Worm (Caenorhabditis elegans) whole organism, L1 larva: ENCODE measurements around the gene ador-1.

Experiments used
- elt-3 ChIP-seq, 6 experiments: fragments of 150-350 bp in 1 of 6; sonication (generic microtip); optimal IDR thresholded peaks; 2 replicates each; lab custom pipeline; 2017 to 2018; ENCODE audit warnings: missing biosample characterization in 6 of 6, missing genetic modification characterization in 6 of 6, inconsistent platforms in 1 of 6
- fkh-10 ChIP-seq: sonication (generic microtip); optimal IDR thresholded peaks from 2 replicates; lab custom pipeline; 2017; ENCODE audit warnings: missing biosample characterization, missing genetic modification reagents, missing genetic modification characterization
- mab-9 ChIP-seq: fragments of 200-800 bp; sonication (Bioruptor generic); IDR thresholded peaks from 2 replicates; pipeline ENCODE4 v1.3.6; 2022; ENCODE audit warnings: missing genetic modification reagents, missing genetic modification characterization, missing compliant biosample characterization
- mdl-1 ChIP-seq, 2 experiments: fragments of 150-350 bp; optimal IDR thresholded peaks; 2 replicates each; lab custom pipeline; 2014 to 2017; ENCODE audit warnings: missing biosample characterization in 2 of 2, missing genetic modification characterization in 2 of 2, inconsistent platforms in 1 of 2
- mep-1 ChIP-seq: fragments of 150-350 bp; optimal IDR thresholded peaks from 2 replicates; lab custom pipeline; 2014; ENCODE audit warnings: missing biosample characterization, missing genetic modification characterization
- nhr-237 ChIP-seq: fragments of 150-350 bp; optimal IDR thresholded peaks from 2 replicates; lab custom pipeline; 2014; ENCODE audit warnings: missing biosample characterization, missing genetic modification characterization
- pax-3 ChIP-seq: fragments of 200-800 bp; sonication (Bioruptor generic); optimal IDR thresholded peaks from 2 replicates; lab custom pipeline; 2018; ENCODE audit warnings: mild to moderate bottlenecking, missing genetic modification characterization, moderate library complexity, missing compliant biosample characterization
- tbx-2 ChIP-seq: sonication (generic microtip); optimal IDR thresholded peaks from 2 replicates; lab custom pipeline; 2016; ENCODE audit warnings: missing genetic modification characterization, missing compliant biosample characterization
- unc-62 ChIP-seq: fragments of 150-350 bp; optimal IDR thresholded peaks from 2 replicates; lab custom pipeline; 2014; ENCODE audit warnings: missing biosample characterization, missing genetic modification reagents, missing genetic modification characterization

ce11 chrII:12546413-12546812 is 43.7 kb upstream of the ador-1 start, which contains the start of the genes F49C5.5 and F49C5.10:
- no peak for TF ChIP-seq unc-62 (GFP tag; lab: Kevin White, UChicago)
- no peak for TF ChIP-seq fkh-10 (GFP tag; lab: Kevin White, UChicago)
- no peak for TF ChIP-seq nhr-237 (tag; lab: Kevin White, UChicago)
- no peak for TF ChIP-seq mdl-1 (tag; optimal IDR thresholded peaks at IDR 0.05; lab: Kevin White, UChicago)
- TF ChIP-seq elt-3 (tag; optimal IDR thresholded peaks at IDR 0.05; lab: Kevin White, UChicago): no peak
- no peak for TF ChIP-seq tbx-2 (tag; lab: Kevin White, UChicago)
- TF ChIP-seq mep-1 (tag; lab: Kevin White, UChicago): no peak
- TF ChIP-seq pax-3 (tag; lab: Kevin White, UChicago): no peak
- no peak for TF ChIP-seq mab-9 (GFP tag; lab: Robert Waterston, UW)
